Worm (Caenorhabditis elegans): ENCODE data around the gene C29E4.12.

C29E4.12 gene

DNA sequence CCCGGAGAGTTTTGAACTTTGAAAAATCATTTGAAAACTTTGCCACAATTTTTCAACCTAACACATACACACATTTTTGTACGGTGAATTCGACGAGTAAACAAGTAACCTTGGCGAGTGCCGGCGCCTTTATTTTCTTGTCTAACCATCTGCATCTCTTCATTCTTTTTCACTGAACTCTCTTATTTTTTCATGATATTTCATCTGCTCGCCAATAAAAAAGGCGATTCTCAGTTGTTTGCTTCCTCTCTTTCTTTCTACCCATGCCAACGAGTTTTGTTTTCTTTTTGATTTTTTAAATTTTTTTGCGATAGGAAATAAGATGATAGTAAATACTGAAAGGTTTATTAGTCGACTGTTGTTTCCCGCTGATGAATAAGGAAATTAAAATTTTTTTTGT lies 37.8 kb downstream of the C29E4.12 start (continued):
- no peak for TF ChIP-seq fkh-2 (tag; optimal IDR thresholded peaks at IDR 0.05)
- peak; percentile 57 for TF ChIP-seq nfya-1 (tag; optimal IDR thresholded peaks at IDR 0.05; ENCODE audit: insufficient read depth)
- TF ChIP-seq nhr-28 (tag; optimal IDR thresholded peaks at IDR 0.05), result no peak
- no peak for TF ChIP-seq mdl-1 (tag; optimal IDR thresholded peaks at IDR 0.05)
- TF ChIP-seq nhr-25 (tag; optimal IDR thresholded peaks at IDR 0.05), result peak; percentile 71
- peak; percentile 64 for TF ChIP-seq egl-5 (tag; optimal IDR thresholded peaks at IDR 0.05)

DNA sequence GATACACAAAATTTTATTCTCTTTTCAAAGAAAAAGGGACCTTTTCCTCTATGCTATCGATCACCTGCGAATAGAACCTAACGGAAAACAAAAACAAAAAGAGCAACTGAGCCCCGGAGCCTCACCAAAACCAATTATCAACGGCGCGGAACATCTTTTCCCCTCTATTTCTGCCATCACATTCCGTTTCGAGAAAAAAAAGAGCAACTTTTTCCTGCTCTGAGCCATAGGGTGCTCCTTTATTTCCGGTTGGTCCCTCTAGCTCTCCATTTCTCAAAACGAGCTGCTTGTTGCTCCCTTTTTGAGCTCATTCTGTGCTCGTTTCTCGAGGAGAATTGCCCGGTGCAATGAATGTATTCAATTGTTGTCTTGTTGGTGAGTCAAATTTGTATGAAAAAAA lies 38.7 kb downstream of the C29E4.12 start, which contains the start of gene clp-1:
Gene clp-1 (plus strand): TSS at position 301 of the 400 bp plus-strand sequence.
- peak; percentile 28 for TF ChIP-seq ama-1 (optimal IDR thresholded peaks at IDR 0.05)
- no peak for TF ChIP-seq nhr-12 (tag; optimal IDR thresholded peaks at IDR 0.05)
- TF ChIP-seq lin-39 (tag; optimal IDR thresholded peaks at IDR 0.05), result peak; percentile 26

ce11 chrIII:7981233-7981632 lies 40.3 kb downstream of the C29E4.12 start:
- TF ChIP-seq unc-62 (GFP tag; optimal IDR thresholded peaks at IDR 0.05), result no peak
- TF ChIP-seq nhr-237 (tag; optimal IDR thresholded peaks at IDR 0.05), result no peak
- TF ChIP-seq hmg-11 (tag; optimal IDR thresholded peaks at IDR 0.05), result no peak
- TF ChIP-seq nhr-11 (tag; optimal IDR thresholded peaks at IDR 0.05), result no peak
- TF ChIP-seq ceh-9 (tag; optimal IDR thresholded peaks at IDR 0.05), result no peak
- no peak for TF ChIP-seq ZK546.5 (tag; optimal IDR thresholded peaks at IDR 0.05)
- no peak for TF ChIP-seq aly-2 (tag; optimal IDR thresholded peaks at IDR 0.05)
- TF ChIP-seq ceh-82 (tag; optimal IDR thresholded peaks at IDR 0.05), result no peak
- no peak for TF ChIP-seq nhr-76 (tag; optimal IDR thresholded peaks at IDR 0.05)
- TF ChIP-seq elt-1 (tag; optimal IDR thresholded peaks at IDR 0.05), result no peak

- TF ChIP-seq nhr-12 (tag; optimal IDR thresholded peaks at IDR 0.05), result no peak
- TF ChIP-seq nhr-43 (tag; optimal IDR thresholded peaks at IDR 0.05; ENCODE audit: poor library complexity, severe bottlenecking), result no peak
- no peak for TF ChIP-seq jun-1 (tag; optimal IDR thresholded peaks at IDR 0.05)
- no peak for TF ChIP-seq lin-39 (tag; optimal IDR thresholded peaks at IDR 0.05)
- no peak for TF ChIP-seq fkh-10 (GFP tag; optimal IDR thresholded peaks at IDR 0.05)
- no peak for TF ChIP-seq nhr-25 (tag; optimal IDR thresholded peaks at IDR 0.05)
- no peak for TF ChIP-seq egl-27 (tag; optimal IDR thresholded peaks at IDR 0.05)
- TF ChIP-seq fkh-2 (tag; optimal IDR thresholded peaks at IDR 0.05), result no peak
- TF ChIP-seq unc-62 (GFP tag; optimal IDR thresholded peaks at IDR 0.05), result no peak
- no peak for TF ChIP-seq nhr-77 (tag; optimal IDR thresholded peaks at IDR 0.05)
- no peak for TF ChIP-seq egl-5 (tag; optimal IDR thresholded peaks at IDR 0.05)
These were observed 41.0 kb downstream of the C29E4.12 start for ce11 chrIII:7981938-7982337.

DNA sequence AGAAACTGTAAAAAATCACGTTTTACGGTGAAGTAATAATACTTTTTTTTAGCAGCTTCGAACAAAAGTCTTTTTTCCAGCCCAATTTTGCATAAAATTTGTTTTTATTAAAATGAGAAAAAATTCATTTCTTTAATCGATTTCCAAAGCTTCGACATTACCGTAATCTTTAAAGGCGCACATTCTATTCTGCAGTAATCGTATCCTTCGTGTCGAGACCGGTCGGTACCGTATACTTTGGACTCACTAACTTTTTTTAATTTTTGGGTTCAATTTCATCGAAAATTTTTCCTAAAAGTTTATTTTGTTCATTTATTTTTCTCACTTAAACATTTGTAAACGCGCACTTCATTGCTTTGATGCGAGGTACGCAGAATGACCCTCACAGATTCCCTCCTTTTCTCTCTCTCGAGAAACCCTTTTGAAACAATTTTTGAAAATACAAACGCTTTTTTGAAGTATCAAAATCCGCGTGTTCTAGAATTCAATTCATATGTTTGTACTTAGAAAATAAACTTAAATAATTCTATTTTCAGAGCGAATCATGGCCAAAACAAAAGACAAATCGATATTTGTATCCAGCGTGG lies 45.7 kb downstream of the C29E4.12 start, which contains the start of gene hrpk-2:
Gene hrpk-2 (plus strand): TSS at position 537 of the 587 bp plus-strand sequence.
- no peak for TF ChIP-seq R02D3.7 (tag; optimal IDR thresholded peaks at IDR 0.05)
